Fruit fly (Drosophila melanogaster) whole organism, pupa: Measurements from ENCODE around the gene bab1.
A peak's percentile ranks its signal among the peaks of the same experiment; 100 is the strongest.

ENCODE experiments used
- CG10348 ChIP-seq: fragments of 200-800 bp; sonication (Bioruptor generic); IDR thresholded peaks from 2 replicates; pipeline ENCODE4 v1.3.6; 2022; ENCODE audit warnings: missing biosample characterization, missing genetic modification characterization
- CG12605 ChIP-seq: fragments of 200-800 bp; sonication (Bioruptor generic); IDR thresholded peaks from 2 replicates; pipeline ENCODE4 v1.3.6; 2022; ENCODE audit warnings: missing biosample characterization, missing genetic modification characterization
- CG13204 ChIP-seq: fragments of 200-800 bp; sonication (Bioruptor generic); optimal IDR thresholded peaks from 2 replicates; lab custom pipeline; 2018; ENCODE audit warnings: missing biosample characterization, mild to moderate bottlenecking, missing genetic modification characterization, moderate library complexity
- CG14655 ChIP-seq: fragments of 200-800 bp; sonication (Bioruptor generic); optimal IDR thresholded peaks from 3 replicates; lab custom pipeline; 2017; ENCODE audit warnings: mild to moderate bottlenecking, missing biosample characterization, missing genetic modification reagents, missing genetic modification characterization
- CG15710 ChIP-seq: fragments of 200-800 bp; sonication (Bioruptor generic); optimal IDR thresholded peaks from 2 replicates; lab custom pipeline; 2018; ENCODE audit warnings: missing biosample characterization, mild to moderate bottlenecking, missing genetic modification characterization, moderate library complexity
- CG17806 ChIP-seq: fragments of 200-800 bp; sonication (Bioruptor generic); optimal IDR thresholded peaks from 2 replicates; lab custom pipeline; 2018; ENCODE audit warnings: missing biosample characterization, mild to moderate bottlenecking, missing genetic modification characterization, moderate library complexity
- CG32121 ChIP-seq: fragments of 200-800 bp; sonication (Bioruptor generic); IDR thresholded peaks from 2 replicates; pipeline ENCODE4 v1.3.6; 2022; ENCODE audit warnings: missing biosample characterization, missing genetic modification characterization
- CG34367 ChIP-seq: fragments of 200-800 bp; sonication (Bioruptor generic); optimal IDR thresholded peaks from 2 replicates; lab custom pipeline; 2018; ENCODE audit warnings: missing biosample characterization, mild to moderate bottlenecking, missing genetic modification characterization
- CG4496 ChIP-seq: fragments of 200-800 bp; sonication (Bioruptor generic); IDR thresholded peaks from 3 replicates; pipeline ENCODE4 v1.3.6; 2022; ENCODE audit warnings: missing biosample characterization, missing genetic modification characterization
- CG8159 ChIP-seq: fragments of 200-800 bp; sonication (Bioruptor generic); optimal IDR thresholded peaks from 3 replicates; lab custom pipeline; 2018; ENCODE audit warnings: missing biosample characterization, mild to moderate bottlenecking, missing genetic modification characterization, moderate library complexity
- CG8301 ChIP-seq: fragments of 200-800 bp; sonication (Bioruptor generic); optimal IDR thresholded peaks from 2 replicates; lab custom pipeline; 2018; ENCODE audit warnings: missing biosample characterization, mild to moderate bottlenecking, missing genetic modification characterization
- CG9948 ChIP-seq: fragments of 200-800 bp; sonication (Bioruptor generic); optimal IDR thresholded peaks from 2 replicates; lab custom pipeline; 2018; ENCODE audit warnings: missing biosample characterization, mild to moderate bottlenecking, missing genetic modification characterization, moderate library complexity
- D1 ChIP-seq: fragments of 200-800 bp; sonication (Bioruptor generic); optimal IDR thresholded peaks from 2 replicates; lab custom pipeline; 2018; ENCODE audit warnings: missing biosample characterization, mild to moderate bottlenecking, missing genetic modification characterization, moderate library complexity
- EcR ChIP-seq: fragments of 200-800 bp; sonication (Bioruptor generic); optimal IDR thresholded peaks from 3 replicates; lab custom pipeline; 2019; ENCODE audit warnings: missing biosample characterization, missing genetic modification characterization, mild to moderate bottlenecking, moderate library complexity, missing genetic modification reagents
- Ets98B ChIP-seq: fragments of 200-800 bp; sonication (Bioruptor generic); IDR thresholded peaks from 2 replicates; pipeline ENCODE4 v1.3.6; 2022; ENCODE audit warnings: missing biosample characterization, missing genetic modification characterization
- Pif1A ChIP-seq: fragments of 200-800 bp; sonication (Bioruptor generic); optimal IDR thresholded peaks from 3 replicates; lab custom pipeline; 2016; ENCODE audit warnings: missing biosample characterization, missing genetic modification characterization
- Pif1B ChIP-seq: fragments of 200-800 bp; sonication (Bioruptor generic); optimal IDR thresholded peaks from 3 replicates; lab custom pipeline; 2016; ENCODE audit warnings: missing biosample characterization, missing genetic modification characterization
- Snoo ChIP-seq: fragments of 200-800 bp; sonication (Bioruptor generic); optimal IDR thresholded peaks from 3 replicates; lab custom pipeline; 2017; ENCODE audit warnings: missing biosample characterization, mild to moderate bottlenecking, missing genetic modification characterization, inconsistent platforms
- fd96Ca ChIP-seq: fragments of 200-800 bp; sonication (Bioruptor generic); IDR thresholded peaks from 3 replicates; pipeline ENCODE4 v1.3.6; 2022; ENCODE audit warnings: missing biosample characterization, missing genetic modification characterization
- gl ChIP-seq: fragments of 200-800 bp; sonication (Bioruptor generic); optimal IDR thresholded peaks from 2 replicates; lab custom pipeline; 2018; ENCODE audit warnings: missing biosample characterization, mild to moderate bottlenecking, missing genetic modification characterization
- rn ChIP-seq: fragments of 200-800 bp; sonication (Bioruptor generic); IDR thresholded peaks from 2 replicates; pipeline ENCODE4 v1.3.6; 2022; ENCODE audit warnings: missing biosample characterization, missing genetic modification characterization

bab1 gene

dm6 chr3L:1129565-1129964 lies 28.7 kb upstream of the bab1 start:
- TF ChIP-seq CG8301 (tag; lab: Kevin White, UChicago), result peak; percentile 21
- TF ChIP-seq CG15710, result peak; percentile 86
- no peak for TF ChIP-seq rn (GFP tag; lab: Robert Waterston, UW)
- TF ChIP-seq gl (tag; lab: Kevin White, UChicago), result peak; percentile 72
- peak; percentile 67 for TF ChIP-seq Pif1B (GFP tag; lab: Kevin White, UChicago)
- peak; percentile 51 for TF ChIP-seq CG14655 (GFP tag; lab: Kevin White, UChicago)
- no peak for TF ChIP-seq Ets98B (GFP tag; lab: Robert Waterston, UW)
- peak; percentile 80 for TF ChIP-seq CG9948
- peak; percentile 88 for TF ChIP-seq CG8159 (tag; lab: Kevin White, UChicago)
- no peak for TF ChIP-seq CG12605 (GFP tag; lab: Robert Waterston, UW)
- TF ChIP-seq Snoo, result peak; percentile 82
- peak; percentile 79 for TF ChIP-seq CG34367 (tag; lab: Kevin White, UChicago)
- TF ChIP-seq fd96Ca (GFP tag; lab: Robert Waterston, UW), result peak; percentile 67
- no peak for TF ChIP-seq CG32121 (GFP tag; lab: Robert Waterston, UW)
- peak; percentile 45 for TF ChIP-seq CG13204
- no peak for TF ChIP-seq EcR (GFP tag; lab: Kevin White, UChicago)
- peak; percentile 38 for TF ChIP-seq D1 (tag; lab: Kevin White, UChicago)
- TF ChIP-seq Pif1A (GFP tag; lab: Kevin White, UChicago), result peak; percentile 71
- no peak for TF ChIP-seq CG10348 (GFP tag; lab: Robert Waterston, UW)
- TF ChIP-seq CG17806 (tag; lab: Kevin White, UChicago), result peak; percentile 81
- TF ChIP-seq CG4496, result peak; percentile 42; the same call in 1 of the 3 replicates

dm6 chr3L:1123762-1124161 lies 22.9 kb upstream of the bab1 start:
- TF ChIP-seq CG8159 (tag; lab: Kevin White, UChicago) (no peak), Pif1B (GFP tag; lab: Kevin White, UChicago) (no peak), CG4496 (no peak), EcR (GFP tag; lab: Kevin White, UChicago) (no peak)

- no peak for TF ChIP-seq CG8159 (tag; lab: Kevin White, UChicago)
- TF ChIP-seq CG9948, result no peak
- TF ChIP-seq Pif1A (GFP tag; lab: Kevin White, UChicago), result no peak
- TF ChIP-seq CG14655 (GFP tag; lab: Kevin White, UChicago), result no peak
- no peak for TF ChIP-seq fd96Ca (GFP tag; lab: Robert Waterston, UW)
Observed at dm6 chr3L:1121656-1122055, 20.8 kb upstream of the bab1 start.

dm6 chr3L:1120163-1120524 lies 19.3 kb upstream of the bab1 start:
- TF ChIP-seq CG9948, result no peak
- no peak for TF ChIP-seq CG13204
- no peak for TF ChIP-seq rn (GFP tag; lab: Robert Waterston, UW)
- no peak for TF ChIP-seq D1 (tag; lab: Kevin White, UChicago)
- no peak for TF ChIP-seq fd96Ca (GFP tag; lab: Robert Waterston, UW)
- TF ChIP-seq CG32121 (GFP tag; lab: Robert Waterston, UW), result no peak
- TF ChIP-seq CG17806 (tag; lab: Kevin White, UChicago), result no peak
- no peak for TF ChIP-seq gl (tag; lab: Kevin White, UChicago)
- no peak for TF ChIP-seq CG8159 (tag; lab: Kevin White, UChicago)
- TF ChIP-seq CG34367 (tag; lab: Kevin White, UChicago), result no peak
- no peak for TF ChIP-seq EcR (GFP tag; lab: Kevin White, UChicago)
- TF ChIP-seq CG12605 (GFP tag; lab: Robert Waterston, UW), result no peak
- TF ChIP-seq CG14655 (GFP tag; lab: Kevin White, UChicago), result no peak
- TF ChIP-seq Snoo, result no peak
- TF ChIP-seq Ets98B (GFP tag; lab: Robert Waterston, UW), result no peak
- no peak for TF ChIP-seq Pif1A (GFP tag; lab: Kevin White, UChicago)
- TF ChIP-seq CG8301 (tag; lab: Kevin White, UChicago), result no peak
- TF ChIP-seq CG4496, result no peak

- 0 out of 3 replicates have a peak, but pooled peaks have one; percentile 36 for TF ChIP-seq CG4496
- TF ChIP-seq CG8301 (tag; lab: Kevin White, UChicago), result peak; percentile 20
- TF ChIP-seq CG9948, result no peak
- TF ChIP-seq rn (GFP tag; lab: Robert Waterston, UW), result no peak
- no peak for TF ChIP-seq EcR (GFP tag; lab: Kevin White, UChicago)
- no peak for TF ChIP-seq Snoo
- TF ChIP-seq gl (tag; lab: Kevin White, UChicago), result no peak
- no peak for TF ChIP-seq CG8159 (tag; lab: Kevin White, UChicago)
- peak; percentile 38 for TF ChIP-seq CG14655 (GFP tag; lab: Kevin White, UChicago)
- no peak for TF ChIP-seq CG10348 (GFP tag; lab: Robert Waterston, UW)
- no peak for TF ChIP-seq CG15710
- TF ChIP-seq, all 21 proteins: peak for 3
Observed at dm6 chr3L:1119325-1120162, 18.7 kb upstream of the bab1 start.

- peak; percentile 31 for TF ChIP-seq CG13204
- no peak for TF ChIP-seq fd96Ca (GFP tag; lab: Robert Waterston, UW)
- no peak for TF ChIP-seq rn (GFP tag; lab: Robert Waterston, UW)
Observed at dm6 chr3L:1118504-1118903, 17.6 kb upstream of the bab1 start.
